Worm (Caenorhabditis elegans) whole organism, late embryonic: ENCODE data around the gene C13A2.12.
"Not testable (repeated sequence)": the region's sequence is repeated elsewhere in the genome, so short reads cannot be mapped to it uniquely, and the experiment has no call there.

Experiments
- C08G9.2 ChIP-seq: sonication (generic microtip); optimal IDR thresholded peaks from 2 replicates; lab custom pipeline; 2016; ENCODE audit warnings: mild to moderate bottlenecking, missing genetic modification characterization, moderate library complexity, missing compliant biosample characterization
- F13H6.1 ChIP-seq: sonication (generic microtip); optimal IDR thresholded peaks from 2 replicates; lab custom pipeline; 2016; ENCODE audit warnings: missing genetic modification characterization, missing compliant biosample characterization
- K02D7.2 ChIP-seq: sonication (generic microtip); optimal IDR thresholded peaks from 2 replicates; lab custom pipeline; 2017; ENCODE audit warnings: mild to moderate bottlenecking, missing genetic modification characterization, missing compliant biosample characterization
- ama-1 ChIP-seq: fragments of 150-350 bp; optimal IDR thresholded peaks from 2 replicates; lab custom pipeline; 2014
- ceh-14 ChIP-seq: sonication (generic microtip); optimal IDR thresholded peaks from 2 replicates; lab custom pipeline; 2016; ENCODE audit warnings: missing genotype, missing genetic modification characterization, missing compliant biosample characterization
- ceh-18 ChIP-seq: sonication (generic microtip); optimal IDR thresholded peaks from 2 replicates; lab custom pipeline; 2016; ENCODE audit warnings: missing genetic modification characterization, missing compliant biosample characterization
- ceh-19 ChIP-seq: fragments of 200-800 bp; sonication (Bioruptor generic); optimal IDR thresholded peaks from 2 replicates; lab custom pipeline; 2018; ENCODE audit warnings: mild to moderate bottlenecking, missing genetic modification characterization, missing compliant biosample characterization
- ceh-2 ChIP-seq: sonication (generic microtip); optimal IDR thresholded peaks from 2 replicates; lab custom pipeline; 2016; ENCODE audit warnings: missing genotype, missing genetic modification characterization, missing compliant biosample characterization
- ceh-22 ChIP-seq: sonication (generic microtip); optimal IDR thresholded peaks from 2 replicates; lab custom pipeline; 2017; ENCODE audit warnings: missing biosample characterization, missing genetic modification characterization
- ceh-34 ChIP-seq: sonication (generic microtip); optimal IDR thresholded peaks from 2 replicates; lab custom pipeline; 2016; ENCODE audit warnings: mild to moderate bottlenecking, missing genetic modification characterization, missing compliant biosample characterization
- ceh-45 ChIP-seq: fragments of 200-800 bp; sonication (Bioruptor generic); IDR thresholded peaks from 2 replicates; pipeline ENCODE4 v1.3.6; 2022; ENCODE audit warnings: missing genetic modification reagents, missing genetic modification characterization, missing compliant biosample characterization
- ceh-48 ChIP-seq: sonication (generic microtip); optimal IDR thresholded peaks from 2 replicates; lab custom pipeline; 2016; ENCODE audit warnings: missing genetic modification characterization, inconsistent platforms, missing compliant biosample characterization
- ceh-9 ChIP-seq: sonication (generic microtip); optimal IDR thresholded peaks from 2 replicates; lab custom pipeline; 2016; ENCODE audit warnings: mild to moderate bottlenecking, missing genetic modification characterization, inconsistent platforms, missing compliant biosample characterization
- elt-2 ChIP-seq: sonication (generic microtip); optimal IDR thresholded peaks from 2 replicates; lab custom pipeline; 2016; ENCODE audit warnings: missing genetic modification reagents, missing genetic modification characterization, missing compliant biosample characterization
- ets-4 ChIP-seq: sonication (generic microtip); optimal IDR thresholded peaks from 2 replicates; lab custom pipeline; 2016; ENCODE audit warnings: missing genetic modification characterization, missing compliant biosample characterization
- gmeb-2 ChIP-seq: sonication (generic microtip); optimal IDR thresholded peaks from 2 replicates; lab custom pipeline; 2016; ENCODE audit warnings: missing genetic modification characterization, inconsistent platforms, missing compliant biosample characterization
- hlh-15 ChIP-seq: sonication (generic microtip); optimal IDR thresholded peaks from 2 replicates; lab custom pipeline; 2016; ENCODE audit warnings: missing genetic modification characterization, missing compliant biosample characterization
- hlh-30 ChIP-seq: sonication (generic microtip); optimal IDR thresholded peaks from 2 replicates; lab custom pipeline; 2017; ENCODE audit warnings: antibody characterized with exemption, missing genetic modification characterization, missing compliant biosample characterization; ENCODE audit not compliant: insufficient read depth
- madf-2 ChIP-seq: sonication (generic microtip); optimal IDR thresholded peaks from 2 replicates; lab custom pipeline; 2017; ENCODE audit warnings: missing genetic modification characterization, missing compliant biosample characterization
- nhr-232 ChIP-seq: sonication (generic microtip); optimal IDR thresholded peaks from 2 replicates; lab custom pipeline; 2016; ENCODE audit warnings: missing genetic modification characterization, missing compliant biosample characterization
- pag-3 ChIP-seq: sonication (generic microtip); optimal IDR thresholded peaks from 2 replicates; lab custom pipeline; 2016; ENCODE audit warnings: missing compliant biosample characterization, missing genetic modification characterization, borderline replicate concordance
- pha-4 ChIP-seq: fragments of 150-350 bp; optimal IDR thresholded peaks from 2 replicates; lab custom pipeline; 2018; ENCODE audit warnings: missing biosample characterization, missing genetic modification reagents, missing genetic modification characterization
- pqm-1 ChIP-seq: sonication (generic microtip); optimal IDR thresholded peaks from 2 replicates; lab custom pipeline; 2016; ENCODE audit warnings: missing genetic modification characterization, missing compliant biosample characterization
- sox-4 ChIP-seq: sonication (generic microtip); optimal IDR thresholded peaks from 2 replicates; lab custom pipeline; 2017; ENCODE audit warnings: mild to moderate bottlenecking, missing genetic modification characterization, inconsistent platforms, missing compliant biosample characterization
- tbx-7 ChIP-seq: sonication (generic microtip); optimal IDR thresholded peaks from 2 replicates; lab custom pipeline; 2016; ENCODE audit warnings: missing genotype, missing genetic modification characterization, missing compliant biosample characterization
- unc-3 ChIP-seq, 2 experiments: fragments of 200-800 bp in 1 of 2; sonication (Bioruptor generic) in 1 of 2; sonication (generic microtip) in 1 of 2; conservative IDR thresholded peaks in 1 of 2; optimal IDR thresholded peaks in 1 of 2; 2 replicates each; pipeline versions ENCODE4 v1.3.6 to Lab custom; 2016 to 2022; ENCODE audit warnings: missing compliant biosample characterization in 2 of 2, missing genetic modification characterization in 2 of 2, missing genetic modification reagents in 1 of 2
- unc-42 ChIP-seq: sonication (generic microtip); optimal IDR thresholded peaks from 2 replicates; lab custom pipeline; 2016; ENCODE audit warnings: missing genotype, missing genetic modification characterization, missing compliant biosample characterization
- unc-55 ChIP-seq: sonication (generic microtip); optimal IDR thresholded peaks from 2 replicates; lab custom pipeline; 2017; ENCODE audit warnings: missing biosample characterization, missing genetic modification reagents, missing genetic modification characterization
- zip-5 ChIP-seq: sonication (generic microtip); optimal IDR thresholded peaks from 2 replicates; lab custom pipeline; 2016; ENCODE audit warnings: missing genetic modification characterization, missing compliant biosample characterization

The C13A2.12 gene

ce11 chrV:7295270-7295669, 36.2 kb downstream of the C13A2.12 start, which contains the start of gene F07G11.4:
Gene F07G11.4, minus strand, starts transcription at chrV:7295370.
- TF ChIP-seq ceh-19 (GFP tag; lab: Kevin White, UChicago) = no peak
- no peak for TF ChIP-seq unc-42 (tag; lab: Kevin White, UChicago)
- TF ChIP-seq tbx-7 (tag; lab: Kevin White, UChicago) = no peak
- no peak for TF ChIP-seq C08G9.2
- no peak for TF ChIP-seq gmeb-2 (tag; lab: Kevin White, UChicago)

- TF ChIP-seq ceh-14 (no peak), ceh-22 (tag; lab: Kevin White, UChicago) (no peak), ceh-2 (no peak), hlh-15 (tag; lab: Kevin White, UChicago) (no peak), elt-2 (no peak), ceh-48 (tag; lab: Kevin White, UChicago) (no peak), sox-4 (tag; lab: Kevin White, UChicago) (no peak), gmeb-2 (tag; lab: Kevin White, UChicago) (no peak), unc-55 (GFP tag; lab: Kevin White, UChicago) (no peak), K02D7.2 (no peak), unc-3 (GFP tag; conservative IDR thresholded peaks at IDR 0.05; lab: Robert Waterston, UW) (no peak), unc-3 (tag; optimal IDR thresholded peaks at IDR 0.05; lab: Kevin White, UChicago) (no peak)
These were observed 38.2 kb downstream of the C13A2.12 start, which contains the start of gene srj-32 for ce11 chrV:7297263-7297662. Gene srj-32, minus strand, starts transcription at chrV:7297363.

- TF ChIP-seq elt-2 (no peak), ceh-45 (no peak), ceh-14 (no peak), unc-3 (GFP tag; conservative IDR thresholded peaks at IDR 0.05; lab: Robert Waterston, UW) (no peak), unc-3 (tag; optimal IDR thresholded peaks at IDR 0.05; lab: Kevin White, UChicago) (no peak), C08G9.2 (no peak), nhr-232 (tag; lab: Kevin White, UChicago) (no peak), unc-55 (GFP tag; lab: Kevin White, UChicago) (no peak)
These were observed 39.4 kb downstream of the C13A2.12 start, which contains the start of gene F07G11.3 for ce11 chrV:7298463-7298862. Gene F07G11.3, plus strand, starts transcription at chrV:7298763.

- TF ChIP-seq pag-3 (tag; lab: Kevin White, UChicago); sox-4 (tag; lab: Kevin White, UChicago); madf-2: not testable (repeated sequence)
These were observed 45.4 kb downstream of the C13A2.12 start, which contains the start of gene F07G11.2 for ce11 chrV:7304506-7304905. Gene F07G11.2, plus strand, starts transcription at chrV:7304806.

- TF ChIP-seq ceh-18 (tag; lab: Kevin White, UChicago) (no peak), ama-1 (no peak), ceh-34 (tag; lab: Kevin White, UChicago) (no peak), pha-4 (tag; lab: Kevin White, UChicago) (no peak), ceh-9 (tag; lab: Kevin White, UChicago) (no peak), ets-4 (no peak), F13H6.1 (tag; lab: Kevin White, UChicago) (no peak), pqm-1 (tag; lab: Kevin White, UChicago) (no peak), zip-5 (tag; lab: Kevin White, UChicago) (no peak), hlh-30 (tag; lab: Kevin White, UChicago) (no peak)
These were observed 48.0 kb downstream of the C13A2.12 start, which contains the start of gene F07G11.1 for ce11 chrV:7307089-7307488. Gene F07G11.1, plus strand, starts transcription at chrV:7307389.
